Fruit fly (Drosophila melanogaster) Kc167 (cell line): ENCODE measurements around the gene CG14110.

Source experiments
- Sin3A ChIP-seq: fragments of >200 bp; optimal IDR thresholded peaks from 2 replicates; lab custom pipeline; 2018; ENCODE audit warnings: missing external identifiers
- h ChIP-seq: fragments of >200 bp; optimal IDR thresholded peaks from 3 replicates; lab custom pipeline; 2018; ENCODE audit warnings: missing external identifiers
- insv ChIP-seq: fragments of >200 bp; optimal IDR thresholded peaks from 3 replicates; lab custom pipeline; 2018; ENCODE audit warnings: missing external identifiers
- psq ChIP-seq: fragments of >200 bp; optimal IDR thresholded peaks from 2 replicates; lab custom pipeline; 2017; ENCODE audit warnings: missing external identifiers
- ttk ChIP-seq: sonication (Bioruptor generic); optimal IDR thresholded peaks from 2 replicates; lab custom pipeline; 2017; ENCODE audit warnings: missing external identifiers

dm6 chr3L:13432791-13433190, 48.2 kb downstream of the CG14110 start:
- no peak for TF ChIP-seq psq
- TF ChIP-seq h (lab: Kevin White, UChicago) = no peak
- TF ChIP-seq insv (lab: Kevin White, UChicago) = no peak
- no peak for TF ChIP-seq Sin3A (lab: Kevin White, UChicago)
- TF ChIP-seq ttk = no peak
